Fruit fly (Drosophila melanogaster): ENCODE results near the gene CtsK1.

CtsK1 gene

dm6 chr3L:14004963-14005458 lies 11.0 kb downstream of the CtsK1 start (continued):
- TF ChIP-seq CG8290 (GFP tag; optimal IDR thresholded peaks at IDR 0.05) (peak; percentile 78), CG8290 (tag; optimal IDR thresholded peaks at IDR 0.05) (peak; percentile 39 to 98), jing (GFP tag; optimal IDR thresholded peaks at IDR 0.05) (peak; percentile 93), CG11456 (GFP tag; IDR thresholded peaks at IDR 0.05) (peak; percentile 88), Atf3 (GFP tag; optimal IDR thresholded peaks at IDR 0.05) (peak; percentile 93), Sry-β (GFP tag; optimal IDR thresholded peaks at IDR 0.05) (peak; percentile 21), z (GFP tag; IDR thresholded peaks at IDR 0.05) (no peak), Awh (GFP tag; IDR thresholded peaks at IDR 0.05) (peak; percentile 87), D19A (tag; optimal IDR thresholded peaks at IDR 0.05) (peak; percentile 90), H15 (GFP tag; IDR thresholded peaks at IDR 0.05) (peak; percentile 96), ap (GFP tag; IDR thresholded peaks at IDR 0.05) (peak; percentile 95), CG17912 (GFP tag; optimal IDR thresholded peaks at IDR 0.05) (peak; percentile 83), CG13624 (GFP tag; optimal IDR thresholded peaks at IDR 0.05) (peak; percentile 97), ab (GFP tag; optimal IDR thresholded peaks at IDR 0.05) (peak; percentile 96), Nf-YB (GFP tag; optimal IDR thresholded peaks at IDR 0.05) (peak; percentile 74), NfI (GFP tag; optimal IDR thresholded peaks at IDR 0.05) (peak; percentile 98), usp (GFP tag; optimal IDR thresholded peaks at IDR 0.05) (no peak), pan (optimal IDR thresholded peaks at IDR 0.05) (no peak), pan (GFP tag; optimal IDR thresholded peaks at IDR 0.05 in 1 of 2, IDR thresholded peaks at IDR 0.05 in 1 of 2) (peak in 1 of 2 experiments; percentile 97), CG16863 (GFP tag; optimal IDR thresholded peaks at IDR 0.05) (peak; percentile 97), CG7963 (GFP tag; IDR thresholded peaks at IDR 0.05; ENCODE audit: partially characterized antibody) (no peak), CG10462 (GFP tag; optimal IDR thresholded peaks at IDR 0.05) (peak; percentile 86), unpg (GFP tag; optimal IDR thresholded peaks at IDR 0.05) (peak; percentile 96), tll (GFP tag; optimal IDR thresholded peaks at IDR 0.05) (no peak), grau (tag; optimal IDR thresholded peaks at IDR 0.05) (peak; percentile 93), Med (GFP tag) (peak; percentile 99), fd102C (GFP tag; optimal IDR thresholded peaks at IDR 0.05) (peak; percentile 3), CG1647 (GFP tag; optimal IDR thresholded peaks at IDR 0.05) (peak; percentile 96), CG8924 (tag; optimal IDR thresholded peaks at IDR 0.05) (peak; percentile 94), CG11398 (GFP tag; optimal IDR thresholded peaks at IDR 0.05) (peak; percentile 90), emc (GFP tag; optimal IDR thresholded peaks at IDR 0.05) (peak; percentile 89), sens-2 (GFP tag; IDR thresholded peaks at IDR 0.05) (peak; percentile 86), CG1233 (GFP tag; optimal IDR thresholded peaks at IDR 0.05) (peak; percentile 93), CG3995 (GFP tag; optimal IDR thresholded peaks at IDR 0.05) (peak; percentile 65), sc (optimal IDR thresholded peaks at IDR 0.05) (no peak), sc (GFP tag; optimal IDR thresholded peaks at IDR 0.05) (peak; percentile 85), ci (GFP tag; IDR thresholded peaks at IDR 0.05) (peak; percentile 98), h (optimal IDR thresholded peaks at IDR 0.05) (no peak), az2 (GFP tag; optimal IDR thresholded peaks at IDR 0.05) (peak; percentile 95), CG16815 (GFP tag; optimal IDR thresholded peaks at IDR 0.05) (peak; percentile 85), tio (GFP tag; optimal IDR thresholded peaks at IDR 0.05) (no peak), esg (GFP tag; conservative IDR thresholded peaks at IDR 0.05) (peak; percentile 95), CG12219 (GFP tag; optimal IDR thresholded peaks at IDR 0.05) (peak; percentile 94), CG4854 (GFP tag; optimal IDR thresholded peaks at IDR 0.05) (peak; percentile 92), ac (GFP tag; optimal IDR thresholded peaks at IDR 0.05) (peak; percentile 43), CG14710 (tag; optimal IDR thresholded peaks at IDR 0.05) (peak; percentile 85), CG33557 (GFP tag; optimal IDR thresholded peaks at IDR 0.05) (peak; percentile 53), Rx (GFP tag; IDR thresholded peaks at IDR 0.05) (peak; percentile 95), CG33213 (GFP tag; optimal IDR thresholded peaks at IDR 0.05) (peak; percentile 94), CG6813 (GFP tag; optimal IDR thresholded peaks at IDR 0.05) (peak; percentile 93), sisA (GFP tag; IDR thresholded peaks at IDR 0.05) (peak; percentile 98), CG13296 (GFP tag; optimal IDR thresholded peaks at IDR 0.05) (peak; percentile 93)

Data from whole organism, embryonic.